Worm (Caenorhabditis elegans): Measurements from ENCODE around the gene T01E8.1.

The T01E8.1 gene

ce11 chrII:10168905-10169782 lies 37.4 kb upstream of the T01E8.1 start, which contains the start of gene daf-19 (continued):
- TF ChIP-seq lin-13 (GFP tag; optimal IDR thresholded peaks at IDR 0.05) (no peak), egl-13 (tag; optimal IDR thresholded peaks at IDR 0.05) (peak; percentile 75), zip-4 (GFP tag; optimal IDR thresholded peaks at IDR 0.05) (peak; percentile 3), ceh-8 (GFP tag; optimal IDR thresholded peaks at IDR 0.05) (no peak), elt-3 (tag; optimal IDR thresholded peaks at IDR 0.05) (peak in 2 of 6 experiments; percentile 28 to 88), blmp-1 (tag; optimal IDR thresholded peaks at IDR 0.05) (peak; percentile 59), xbp-1 (tag; optimal IDR thresholded peaks at IDR 0.05) (peak; percentile 30), nhr-47 (tag; optimal IDR thresholded peaks at IDR 0.05) (peak; percentile 77), mep-1 (tag; optimal IDR thresholded peaks at IDR 0.05) (peak; percentile 55), fkh-10 (GFP tag; optimal IDR thresholded peaks at IDR 0.05) (peak; percentile 35), ama-1 (optimal IDR thresholded peaks at IDR 0.05) (peak; percentile 34), dpl-1 (GFP tag; optimal IDR thresholded peaks at IDR 0.05) (peak in 2 of 3 experiments; percentile 10 to 19), lin-15B (tag; optimal IDR thresholded peaks at IDR 0.05) (no peak), nhr-20 (tag; optimal IDR thresholded peaks at IDR 0.05) (peak; percentile 52), nhr-84 (tag; optimal IDR thresholded peaks at IDR 0.05) (no peak), lir-3 (tag; optimal IDR thresholded peaks at IDR 0.05; ENCODE audit: poor library complexity) (peak; percentile 16), hlh-17 (GFP tag; optimal IDR thresholded peaks at IDR 0.05; ENCODE audit: borderline replicate concordance) (no peak), nhr-19 (GFP tag; conservative IDR thresholded peaks at IDR 0.05) (peak; percentile 30; the same call in 1 of the 2 replicates)

ce11 chrII:10170837-10171318 lies 35.6 kb upstream of the T01E8.1 start, which contains the start of gene gpd-4:
Gene gpd-4, plus strand, starts transcription at chrII:10171268.
- TF ChIP-seq efl-1 (optimal IDR thresholded peaks at IDR 0.05) = peak in 1 of 2 experiments; percentile 13
- TF ChIP-seq efl-1 (GFP tag; optimal IDR thresholded peaks at IDR 0.05 in 1 of 2) = no peak
- TF ChIP-seq C16A3.4 (tag; optimal IDR thresholded peaks at IDR 0.05) = no peak

ce11 chrII:10172436-10172973 lies 34.0 kb upstream of the T01E8.1 start, which contains the start of gene wbp-11:
Gene wbp-11, plus strand, starts transcription at chrII:10172923.
- TF ChIP-seq dsc-1 (tag; optimal IDR thresholded peaks at IDR 0.05) = no peak
- TF ChIP-seq vab-15 (tag; optimal IDR thresholded peaks at IDR 0.05) = no peak
- no peak for TF ChIP-seq hlh-4 (tag; optimal IDR thresholded peaks at IDR 0.05)
- TF ChIP-seq lsy-2 (tag; optimal IDR thresholded peaks at IDR 0.05) = peak in 1 of 2 experiments; percentile 70
- no peak for TF ChIP-seq nhr-11 (tag; optimal IDR thresholded peaks at IDR 0.05)
- TF ChIP-seq sox-4 (tag; optimal IDR thresholded peaks at IDR 0.05) = no peak
- no peak for TF ChIP-seq nhr-76 (tag; optimal IDR thresholded peaks at IDR 0.05)
- no peak for TF ChIP-seq nhr-71 (tag; optimal IDR thresholded peaks at IDR 0.05)
- TF ChIP-seq ceh-90 (tag; optimal IDR thresholded peaks at IDR 0.05) = no peak
- no peak for TF ChIP-seq nhr-28 (tag; optimal IDR thresholded peaks at IDR 0.05)
- no peak for TF ChIP-seq aly-2 (tag; optimal IDR thresholded peaks at IDR 0.05)
- no peak for TF ChIP-seq alr-1 (tag; optimal IDR thresholded peaks at IDR 0.05; ENCODE audit: borderline replicate concordance)
- TF ChIP-seq unc-30 (tag; optimal IDR thresholded peaks at IDR 0.05) = no peak
- TF ChIP-seq nhr-85 (tag) = no peak
- TF ChIP-seq sup-37 (GFP tag; optimal IDR thresholded peaks at IDR 0.05) = no peak
- no peak for TF ChIP-seq ztf-4 (tag; optimal IDR thresholded peaks at IDR 0.05)
- TF ChIP-seq zag-1 (tag; optimal IDR thresholded peaks at IDR 0.05) = no peak
- TF ChIP-seq C16A3.4 (tag; optimal IDR thresholded peaks at IDR 0.05) = peak; percentile 37
- peak in 1 of 6 experiments; percentile 14 for TF ChIP-seq elt-3 (tag; optimal IDR thresholded peaks at IDR 0.05)
- no peak for TF ChIP-seq lin-13 (GFP tag; optimal IDR thresholded peaks at IDR 0.05)
- TF ChIP-seq Y116A8C.19 (tag; optimal IDR thresholded peaks at IDR 0.05; ENCODE audit: borderline replicate concordance) = no peak
- no peak for TF ChIP-seq pqm-1 (tag; optimal IDR thresholded peaks at IDR 0.05)
- TF ChIP-seq mab-9 (GFP tag; IDR thresholded peaks at IDR 0.05) = no peak
- TF ChIP-seq efl-1 (optimal IDR thresholded peaks at IDR 0.05) = peak; percentile 21 to 48
- TF ChIP-seq efl-1 (GFP tag; optimal IDR thresholded peaks at IDR 0.05 in 1 of 2) = peak; percentile 57 to 89
- no peak for TF ChIP-seq ces-1 (GFP tag; optimal IDR thresholded peaks at IDR 0.05)
- TF ChIP-seq ama-1 (optimal IDR thresholded peaks at IDR 0.05) = no peak
- no peak for TF ChIP-seq fos-1 (tag; optimal IDR thresholded peaks at IDR 0.05)
- no peak for TF ChIP-seq sptf-1 (tag; optimal IDR thresholded peaks at IDR 0.05)
- TF ChIP-seq egl-13 (tag; optimal IDR thresholded peaks at IDR 0.05) = no peak
- no peak for TF ChIP-seq C04F5.9 (tag; optimal IDR thresholded peaks at IDR 0.05)
- TF ChIP-seq lin-14 (GFP tag; optimal IDR thresholded peaks at IDR 0.05) = peak; percentile 6

Measured in whole organism, L1 larva.